Worm (Caenorhabditis elegans): Measurements from ENCODE around the gene srh-246.

Gene srh-246

DNA sequence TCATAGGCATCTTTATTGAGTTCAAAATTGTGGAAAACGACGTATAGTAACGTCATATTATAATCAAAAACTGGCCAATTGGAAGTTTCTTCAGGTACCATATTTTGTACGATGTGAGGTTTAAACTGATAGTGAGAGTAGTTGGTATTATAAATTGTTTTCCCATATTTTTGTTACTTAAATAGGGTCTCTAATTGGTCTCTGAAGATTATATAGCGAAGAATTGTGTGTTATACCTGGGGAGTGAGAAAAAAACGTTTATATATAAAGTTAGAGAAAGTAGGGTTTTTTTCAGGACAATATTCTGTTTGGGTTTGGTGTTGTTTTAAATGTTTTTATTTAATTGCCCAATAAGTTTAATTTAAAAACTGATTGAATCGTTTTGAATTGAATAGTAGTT lies 32.7 kb downstream of the srh-246 start, which contains the start of gene srt-17:
TSS of gene srt-17 (minus strand) at position 101 of the 400 bp plus-strand sequence.
- TF ChIP-seq nhr-77 (tag; optimal IDR thresholded peaks at IDR 0.05) = no peak
- TF ChIP-seq unc-39 (tag; optimal IDR thresholded peaks at IDR 0.05) = no peak
- TF ChIP-seq elt-1 (tag; optimal IDR thresholded peaks at IDR 0.05) = no peak
- no peak for TF ChIP-seq skn-1 (tag; optimal IDR thresholded peaks at IDR 0.05)
- TF ChIP-seq tbx-2 (tag; optimal IDR thresholded peaks at IDR 0.05) = no peak
- no peak for TF ChIP-seq nfya-1 (tag; optimal IDR thresholded peaks at IDR 0.05; ENCODE audit: insufficient read depth)
- no peak for TF ChIP-seq jun-1 (tag; optimal IDR thresholded peaks at IDR 0.05)
- TF ChIP-seq ZK546.5 (tag; optimal IDR thresholded peaks at IDR 0.05) = no peak
- no peak for TF ChIP-seq pha-4 (tag; optimal IDR thresholded peaks at IDR 0.05)
- no peak for TF ChIP-seq fkh-2 (tag; optimal IDR thresholded peaks at IDR 0.05)
- no peak for TF ChIP-seq lin-15B (tag; optimal IDR thresholded peaks at IDR 0.05)
- TF ChIP-seq zag-1 (tag; optimal IDR thresholded peaks at IDR 0.05) = no peak
- no peak for TF ChIP-seq ama-1 (optimal IDR thresholded peaks at IDR 0.05)
- TF ChIP-seq ceh-28 (tag; optimal IDR thresholded peaks at IDR 0.05) = no peak
- no peak for TF ChIP-seq egl-5 (tag; optimal IDR thresholded peaks at IDR 0.05)
- no peak for TF ChIP-seq nhr-23 (tag; optimal IDR thresholded peaks at IDR 0.05)

DNA sequence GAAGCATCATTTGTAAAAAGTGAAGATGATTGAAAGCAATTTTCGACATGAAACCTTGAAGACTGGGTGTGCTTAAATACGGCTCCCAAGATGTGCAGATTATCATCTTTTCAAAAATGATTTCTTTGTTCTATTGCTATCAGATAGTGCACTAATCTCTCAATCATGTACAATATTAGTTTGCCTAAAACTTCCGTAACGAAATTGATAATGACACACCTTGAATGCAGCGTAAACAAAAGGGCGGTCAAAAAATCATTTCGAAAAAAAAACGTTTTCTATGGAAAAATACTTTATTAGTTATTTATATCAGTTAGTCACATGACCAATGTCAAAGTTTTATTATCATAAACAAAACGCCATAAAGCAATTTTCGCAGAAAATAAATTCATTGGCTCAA lies 34.7 kb downstream of the srh-246 start, which contains the start of gene F48G7.5:
TSS of gene F48G7.5 (minus strand) at position 34 of the 400 bp plus-strand sequence.
- TF ChIP-seq ceh-28 (tag; optimal IDR thresholded peaks at IDR 0.05) = no peak
- TF ChIP-seq ZK546.5 (tag; optimal IDR thresholded peaks at IDR 0.05) = no peak
- no peak for TF ChIP-seq ama-1 (optimal IDR thresholded peaks at IDR 0.05)
- peak; percentile 64 for TF ChIP-seq pqm-1 (tag; optimal IDR thresholded peaks at IDR 0.05)
- TF ChIP-seq nhr-12 (tag; optimal IDR thresholded peaks at IDR 0.05) = no peak
- TF ChIP-seq elt-2 (tag; optimal IDR thresholded peaks at IDR 0.05) = peak; percentile 56
- no peak for TF ChIP-seq lin-39 (tag; optimal IDR thresholded peaks at IDR 0.05)
- peak; percentile 36 for TF ChIP-seq pha-4 (tag; optimal IDR thresholded peaks at IDR 0.05)

ce11 chrV:620987-621386 lies 36.6 kb downstream of the srh-246 start:
- no peak for TF ChIP-seq pha-4 (tag; optimal IDR thresholded peaks at IDR 0.05)
- TF ChIP-seq hmg-11 (tag; optimal IDR thresholded peaks at IDR 0.05) = no peak
- no peak for TF ChIP-seq mdl-1 (tag; optimal IDR thresholded peaks at IDR 0.05)
- TF ChIP-seq ztf-11 (tag; optimal IDR thresholded peaks at IDR 0.05) = no peak
- TF ChIP-seq nhr-43 (tag; optimal IDR thresholded peaks at IDR 0.05; ENCODE audit: poor library complexity, severe bottlenecking) = no peak
- no peak for TF ChIP-seq fos-1 (tag; optimal IDR thresholded peaks at IDR 0.05)
- no peak for TF ChIP-seq sea-2 (GFP tag; optimal IDR thresholded peaks at IDR 0.05)
- no peak for TF ChIP-seq ceh-82 (tag; optimal IDR thresholded peaks at IDR 0.05)
- no peak for TF ChIP-seq nhr-23 (tag; optimal IDR thresholded peaks at IDR 0.05)
- no peak for TF ChIP-seq jun-1 (tag; optimal IDR thresholded peaks at IDR 0.05)
- no peak for TF ChIP-seq pqm-1 (tag; optimal IDR thresholded peaks at IDR 0.05)
- no peak for TF ChIP-seq tbx-2 (tag; optimal IDR thresholded peaks at IDR 0.05)
- TF ChIP-seq elt-3 (tag; optimal IDR thresholded peaks at IDR 0.05) = no peak
- TF ChIP-seq nhr-77 (tag; optimal IDR thresholded peaks at IDR 0.05) = no peak
- TF ChIP-seq nfya-1 (tag; optimal IDR thresholded peaks at IDR 0.05; ENCODE audit: insufficient read depth) = no peak

- no peak for TF ChIP-seq sea-2 (GFP tag; optimal IDR thresholded peaks at IDR 0.05)
- peak; percentile 4 for TF ChIP-seq nhr-25 (tag; optimal IDR thresholded peaks at IDR 0.05)
- TF ChIP-seq fos-1 (tag; optimal IDR thresholded peaks at IDR 0.05) = no peak
- peak; percentile 64 for TF ChIP-seq elt-1 (tag; optimal IDR thresholded peaks at IDR 0.05)
- TF ChIP-seq nfya-1 (tag; optimal IDR thresholded peaks at IDR 0.05; ENCODE audit: insufficient read depth) = peak; percentile 70
- TF ChIP-seq unc-62 (GFP tag; optimal IDR thresholded peaks at IDR 0.05) = peak; percentile 94
- no peak for TF ChIP-seq nhr-12 (tag; optimal IDR thresholded peaks at IDR 0.05)
- TF ChIP-seq nhr-28 (tag; optimal IDR thresholded peaks at IDR 0.05) = no peak
- no peak for TF ChIP-seq elt-2 (tag; optimal IDR thresholded peaks at IDR 0.05)
- no peak for TF ChIP-seq ZK546.5 (tag; optimal IDR thresholded peaks at IDR 0.05)
- TF ChIP-seq ztf-4 (tag; optimal IDR thresholded peaks at IDR 0.05) = no peak
- TF ChIP-seq lin-15B (tag; optimal IDR thresholded peaks at IDR 0.05) = peak; percentile 66
- TF ChIP-seq aly-2 (tag; optimal IDR thresholded peaks at IDR 0.05) = no peak
- TF ChIP-seq nhr-237 (tag; optimal IDR thresholded peaks at IDR 0.05) = no peak
- TF ChIP-seq eor-1 (tag; optimal IDR thresholded peaks at IDR 0.05) = no peak
- TF ChIP-seq nhr-11 (tag; optimal IDR thresholded peaks at IDR 0.05) = peak; percentile 58
- no peak for TF ChIP-seq fkh-10 (GFP tag; optimal IDR thresholded peaks at IDR 0.05)
- no peak for TF ChIP-seq nhr-76 (tag; optimal IDR thresholded peaks at IDR 0.05)
- TF ChIP-seq ceh-82 (tag; optimal IDR thresholded peaks at IDR 0.05) = no peak
- peak; percentile 74 for TF ChIP-seq ceh-28 (tag; optimal IDR thresholded peaks at IDR 0.05)
- no peak for TF ChIP-seq zag-1 (tag; optimal IDR thresholded peaks at IDR 0.05)
- peak; percentile 22 for TF ChIP-seq mdl-1 (tag; optimal IDR thresholded peaks at IDR 0.05)
- peak; percentile 8 for TF ChIP-seq R02D3.7 (tag; optimal IDR thresholded peaks at IDR 0.05)
- peak; percentile 83 for TF ChIP-seq jun-1 (tag; optimal IDR thresholded peaks at IDR 0.05)
- TF ChIP-seq hmg-11 (tag; optimal IDR thresholded peaks at IDR 0.05) = peak; percentile 84
- TF ChIP-seq fkh-2 (tag; optimal IDR thresholded peaks at IDR 0.05) = no peak
- TF ChIP-seq mml-1 (tag; optimal IDR thresholded peaks at IDR 0.05) = no peak
- no peak for TF ChIP-seq ama-1 (optimal IDR thresholded peaks at IDR 0.05)
- TF ChIP-seq egl-5 (tag; optimal IDR thresholded peaks at IDR 0.05) = no peak
- TF ChIP-seq pqm-1 (tag; optimal IDR thresholded peaks at IDR 0.05) = peak; percentile 44
- no peak for TF ChIP-seq skn-1 (tag; optimal IDR thresholded peaks at IDR 0.05)
- no peak for TF ChIP-seq ceh-16 (tag; optimal IDR thresholded peaks at IDR 0.05)
- TF ChIP-seq tbx-2 (tag; optimal IDR thresholded peaks at IDR 0.05) = peak; percentile 57
- no peak for TF ChIP-seq unc-39 (tag; optimal IDR thresholded peaks at IDR 0.05)
- no peak for TF ChIP-seq pha-4 (tag; optimal IDR thresholded peaks at IDR 0.05)
- no peak for TF ChIP-seq elt-3 (tag; optimal IDR thresholded peaks at IDR 0.05)
- TF ChIP-seq nhr-43 (tag; optimal IDR thresholded peaks at IDR 0.05; ENCODE audit: poor library complexity, severe bottlenecking) = no peak
- no peak for TF ChIP-seq nhr-67 (tag; optimal IDR thresholded peaks at IDR 0.05)
- peak; percentile 51 for TF ChIP-seq egl-27 (tag; optimal IDR thresholded peaks at IDR 0.05)
These were observed 38.5 kb downstream of the srh-246 start, which contains the start of gene F48G7.4 for ce11 chrV:619054-619453. TSS of gene F48G7.4 (plus strand) at chrV:619453.

Measured in whole organism, L3 larva.